Fruit fly (Drosophila melanogaster) ovary, adult (tissue): Measurements from ENCODE around the gene CG33772.
"Not testable (repeated sequence)": the region's sequence is repeated elsewhere in the genome, so short reads cannot be mapped to it uniquely, and the experiment has no call there.

ENCODE experiments used
- CG17801 ChIP-seq: fragments of 200-800 bp; optimal IDR thresholded peaks from 2 replicates; lab custom pipeline; 2019; ENCODE audit warnings: missing biosample characterization, mild to moderate bottlenecking, missing genetic modification characterization, moderate library complexity; ENCODE audit not compliant: partially characterized antibody

Gene CG33772

DNA sequence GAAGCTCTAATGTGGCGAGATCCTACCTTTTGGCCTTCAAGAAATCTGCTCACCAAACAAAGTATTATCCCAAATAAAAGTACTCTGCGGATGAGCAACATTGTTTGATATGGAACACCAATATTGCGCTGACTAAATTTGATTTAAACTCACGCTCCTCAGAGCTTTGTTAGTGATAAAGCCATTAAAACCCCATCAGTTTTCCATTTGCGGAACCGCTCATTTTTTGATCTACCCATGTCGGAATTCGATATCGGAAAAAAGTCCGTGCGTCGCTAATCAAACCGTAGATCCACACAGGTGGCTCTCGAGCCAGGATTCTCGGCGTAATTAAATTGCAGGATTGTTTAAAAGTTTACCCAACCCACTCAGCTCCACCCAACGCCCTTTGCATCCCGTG is at the start of gene CG33772:
CG33772 (minus strand) TSS at position 101 of the 400 bp plus-strand sequence.
- TF ChIP-seq CG17801 (GFP tag; lab: Kevin White, UChicago): no peak

DNA sequence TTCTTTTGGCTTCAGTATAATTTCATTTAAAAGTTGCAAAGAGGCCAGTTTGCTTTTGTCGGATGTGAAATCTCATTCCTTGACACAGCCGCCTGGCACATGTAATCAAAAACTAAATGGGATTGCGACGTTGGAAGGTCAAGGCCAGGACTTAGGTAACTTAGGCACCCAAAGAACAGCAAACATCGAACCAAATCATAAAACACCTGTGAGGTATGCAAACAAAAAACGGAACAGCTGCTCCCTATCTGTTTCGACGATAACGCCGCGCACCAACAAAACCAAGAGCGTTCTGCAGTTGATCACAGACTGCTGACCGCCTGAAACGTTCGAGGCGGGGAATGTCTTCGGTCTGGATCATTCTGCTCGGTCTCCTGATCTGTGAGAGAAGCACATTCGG is 46.8 kb upstream of the CG33772 start, which contains the start of gene CG45116:
CG45116 (plus strand) TSS at position 301 of the 400 bp plus-strand sequence.
- no peak for TF ChIP-seq CG17801 (GFP tag; lab: Kevin White, UChicago)

DNA sequence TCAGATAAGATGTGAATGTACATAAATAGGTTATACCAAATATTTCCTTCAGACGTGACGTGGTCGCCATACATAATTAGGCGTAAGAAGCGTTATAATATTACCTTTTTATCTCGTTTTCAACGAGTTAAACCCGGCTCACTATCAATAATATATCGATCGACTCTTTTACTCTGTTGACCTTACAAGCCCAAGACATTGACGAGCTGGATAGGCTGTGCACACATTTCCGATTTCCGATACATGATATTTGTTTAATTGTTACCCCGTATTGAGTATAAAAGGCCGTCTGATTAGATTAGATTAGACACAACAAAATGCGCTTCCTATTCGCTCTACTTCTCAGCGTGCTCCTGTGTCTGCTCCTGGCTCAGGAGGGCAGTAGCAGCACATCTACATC is 44.6 kb upstream of the CG33772 start, which contains the start of gene CG32453:
CG32453 (plus strand) TSS at position 301 of the 400 bp plus-strand sequence.
- TF ChIP-seq CG17801 (GFP tag; lab: Kevin White, UChicago): not testable (repeated sequence)

DNA sequence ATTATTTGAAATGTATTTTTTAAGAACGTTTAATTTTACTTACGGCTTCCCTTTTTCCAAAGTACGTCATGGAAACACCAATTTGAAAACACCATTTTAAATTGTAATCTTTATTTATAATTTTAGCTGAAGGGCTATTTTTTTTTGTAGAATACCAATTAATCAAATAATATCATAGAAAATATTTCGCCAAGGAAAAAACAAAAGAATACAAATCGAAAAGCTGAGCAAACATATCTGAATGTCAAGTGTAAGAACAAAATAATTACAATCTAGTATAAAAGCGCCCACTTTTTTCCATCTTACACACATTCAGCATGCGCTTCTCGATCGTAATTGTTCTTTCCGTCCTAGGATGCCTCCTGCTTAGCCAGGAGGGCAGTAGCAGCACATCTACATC is 43.3 kb upstream of the CG33772 start, which contains the start of gene CG14452:
CG14452 (plus strand) TSS at position 301 of the 400 bp plus-strand sequence.
- TF ChIP-seq CG17801 (GFP tag; lab: Kevin White, UChicago): no peak

DNA sequence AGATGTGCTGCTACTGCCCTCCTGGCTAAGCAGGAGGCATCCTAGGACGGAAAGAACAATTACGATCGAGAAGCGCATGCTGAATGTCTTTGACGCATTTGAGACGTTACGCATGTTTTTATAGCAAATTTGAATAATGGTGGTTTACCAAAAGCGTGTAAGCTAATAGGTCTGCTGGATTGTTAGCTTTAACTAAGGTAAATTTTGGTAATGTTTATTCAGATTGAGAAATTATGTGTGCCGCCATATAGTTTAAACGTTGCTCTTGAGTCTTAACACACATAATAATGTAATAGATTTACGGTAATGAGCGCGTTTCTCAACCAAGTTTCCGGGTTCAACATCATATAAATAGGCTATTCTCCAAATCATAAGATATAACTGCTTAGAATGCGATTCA is 41.4 kb upstream of the CG33772 start, which contains the start of the genes CG12546 and CG14453:
CG12546 (minus strand) TSS at position 101 of the 400 bp plus-strand sequence.
CG14453 (plus strand) TSS at position 372 of the 400 bp plus-strand sequence.
- TF ChIP-seq CG17801 (GFP tag; lab: Kevin White, UChicago): no peak

DNA sequence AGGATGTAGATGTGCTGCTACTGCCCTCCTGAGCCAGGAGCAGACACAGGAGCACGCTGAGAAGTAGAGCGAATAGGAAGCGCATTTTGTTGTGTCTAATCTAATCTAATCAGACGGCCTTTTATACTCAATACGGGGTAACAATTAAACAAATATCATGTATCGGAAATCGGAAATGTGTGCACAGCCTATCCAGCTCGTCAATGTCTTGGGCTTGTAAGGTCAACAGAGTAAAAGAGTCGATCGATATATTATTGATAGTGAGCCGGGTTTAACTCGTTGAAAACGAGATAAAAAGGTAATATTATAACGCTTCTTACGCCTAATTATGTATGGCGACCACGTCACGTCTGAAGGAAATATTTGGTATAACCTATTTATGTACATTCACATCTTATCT is 40.1 kb upstream of the CG33772 start, which contains the start of gene CG14454:
CG14454 (minus strand) TSS at position 101 of the 400 bp plus-strand sequence.
- not testable (repeated sequence) for TF ChIP-seq CG17801 (GFP tag; lab: Kevin White, UChicago)

DNA sequence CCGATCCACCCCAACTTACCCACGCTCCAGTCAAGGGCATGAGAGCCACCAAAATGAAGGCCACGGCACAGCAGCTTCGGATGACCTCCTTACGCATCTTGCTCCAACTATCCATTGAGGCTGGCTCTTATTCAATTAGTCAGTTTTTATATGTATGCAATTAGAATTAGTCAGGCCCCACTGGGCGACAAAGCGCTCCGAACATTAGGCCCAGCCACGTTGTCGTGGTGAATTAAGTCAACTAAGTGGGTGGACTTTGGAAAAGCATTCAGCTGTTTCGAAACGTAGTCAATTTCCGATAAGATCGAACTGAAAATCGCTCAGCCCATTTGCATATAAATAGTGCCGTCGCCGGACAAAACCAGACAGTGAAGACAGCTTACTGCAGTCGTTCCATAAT is 34.7 kb upstream of the CG33772 start, which contains the start of the genes CG14455 and CG14456:
CG14455 (minus strand) TSS at position 101 of the 400 bp plus-strand sequence.
CG14456 (plus strand) TSS at position 236 of the 400 bp plus-strand sequence.
- no peak for TF ChIP-seq CG17801 (GFP tag; lab: Kevin White, UChicago)

DNA sequence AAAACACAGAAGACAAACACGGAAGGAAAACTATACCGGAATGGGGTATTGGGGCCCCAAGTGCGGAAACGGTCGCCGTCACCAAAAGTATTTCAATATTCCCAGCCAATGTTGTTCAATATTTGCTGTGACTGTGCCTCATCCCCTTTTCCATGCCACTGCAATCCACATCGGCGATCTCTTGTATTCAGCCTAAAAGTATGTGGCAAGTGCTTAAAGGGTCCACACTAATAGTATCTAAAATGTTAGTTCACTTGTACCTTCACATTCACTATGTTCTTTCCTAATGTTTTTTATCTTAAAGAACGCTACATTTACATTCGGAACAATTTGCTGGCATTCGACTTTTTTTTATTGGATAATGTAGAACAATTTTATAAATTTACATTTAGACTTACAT is 28.6 kb upstream of the CG33772 start:
- no peak for TF ChIP-seq CG17801 (GFP tag; lab: Kevin White, UChicago)

DNA sequence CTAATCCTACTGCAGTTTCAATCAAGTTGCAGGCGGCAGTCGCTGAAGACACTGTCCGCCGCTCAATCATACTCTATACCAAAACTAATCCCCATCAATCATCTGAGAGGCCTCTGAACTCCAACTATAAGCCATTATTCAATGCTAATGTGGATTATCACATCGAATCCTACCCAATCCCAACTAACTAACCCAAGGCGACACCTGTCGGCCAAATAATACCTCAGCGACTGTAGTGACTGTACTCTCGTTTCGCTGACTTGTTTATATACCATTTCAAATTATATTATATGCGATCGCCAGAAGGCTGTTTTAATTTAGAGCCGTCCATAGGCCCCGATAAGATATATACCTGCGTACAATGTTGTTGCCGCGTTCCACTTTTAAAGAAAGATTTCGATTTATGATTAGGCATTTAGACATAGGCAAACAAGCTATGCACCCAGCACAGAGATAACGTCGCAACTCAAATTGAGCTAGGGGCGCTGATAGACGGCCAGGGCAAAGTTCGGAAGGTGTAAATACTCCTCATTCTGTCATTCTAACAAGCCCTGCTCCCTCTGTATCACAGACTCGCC is 19.5 kb upstream of the CG33772 start:
- TF ChIP-seq CG17801 (GFP tag; lab: Kevin White, UChicago): no peak

DNA sequence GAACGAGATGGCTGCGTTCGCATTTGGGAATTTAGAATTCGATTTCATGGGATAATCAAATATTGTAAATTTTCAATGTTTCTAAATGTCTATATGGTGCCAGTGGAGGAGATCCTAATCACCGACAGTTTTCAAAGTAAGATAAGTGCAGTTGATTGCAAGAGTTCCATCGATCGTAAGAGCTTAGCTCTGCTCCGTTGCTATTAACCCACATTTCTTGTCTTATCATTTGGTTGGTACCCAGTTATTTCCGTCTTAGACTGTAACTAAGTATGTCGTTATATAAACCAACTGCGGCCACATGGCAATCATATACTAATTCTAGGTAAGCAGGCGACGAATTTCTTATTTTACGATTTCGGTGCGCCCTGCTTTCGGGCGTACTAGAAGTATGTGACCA is 17.8 kb upstream of the CG33772 start:
- no peak for TF ChIP-seq CG17801 (GFP tag; lab: Kevin White, UChicago)

DNA sequence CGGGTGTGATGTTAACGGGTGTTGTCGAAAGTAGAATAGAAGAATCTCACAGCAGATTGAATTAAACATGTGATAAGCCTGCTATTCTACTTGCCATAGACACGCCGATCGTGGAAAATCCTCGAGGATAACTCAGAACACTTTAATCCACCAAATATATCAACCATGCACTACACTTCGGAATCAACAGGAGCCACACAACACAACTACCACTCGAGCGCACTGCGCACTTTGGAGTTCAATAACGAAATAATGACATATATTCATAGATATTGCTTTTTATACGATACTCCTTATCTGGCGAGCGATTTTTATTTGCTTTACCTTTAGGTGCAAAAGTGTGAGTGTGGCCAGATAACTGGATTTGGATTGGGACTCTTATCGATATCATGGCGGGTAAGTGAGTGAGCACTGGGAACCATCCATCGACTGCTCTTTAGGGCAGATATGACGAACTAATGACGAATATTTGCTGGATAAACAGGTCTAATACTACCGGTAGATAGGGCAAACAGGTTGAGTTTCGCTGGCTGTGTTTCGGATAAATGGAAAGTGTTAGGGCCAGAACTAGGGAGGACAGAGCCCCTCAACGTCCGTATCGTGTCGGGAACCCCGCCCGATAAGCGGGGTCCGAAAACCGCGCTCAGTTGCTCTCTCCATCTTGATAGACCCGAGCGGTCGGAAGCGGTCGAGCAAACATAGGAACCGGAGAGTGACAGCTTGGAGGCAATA is 17.1 kb upstream of the CG33772 start, which contains the start of gene Jhbp6:
Jhbp6 (plus strand) TSS at position 682 of the 732 bp plus-strand sequence.
- no peak for TF ChIP-seq CG17801 (GFP tag; lab: Kevin White, UChicago)

DNA sequence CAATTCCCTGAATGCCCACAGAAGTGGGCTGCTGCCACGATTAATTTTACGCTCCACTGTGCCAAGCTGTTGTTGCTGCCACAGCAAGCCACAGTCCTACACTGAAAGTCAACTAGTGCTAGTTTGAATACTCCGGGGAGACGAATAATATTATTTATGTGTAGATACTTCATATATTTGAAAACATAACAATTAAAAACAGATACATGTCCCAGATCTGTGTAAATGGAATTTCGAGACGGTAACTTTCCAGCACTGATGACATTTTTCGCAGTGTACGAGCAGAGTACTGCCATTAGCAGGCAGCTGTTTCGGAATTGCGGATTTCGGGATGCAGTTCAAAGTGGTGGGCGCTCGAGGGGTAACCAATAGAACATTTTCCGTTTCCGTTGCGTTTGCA is 12.8 kb upstream of the CG33772 start:
- TF ChIP-seq CG17801 (GFP tag; lab: Kevin White, UChicago): no peak

DNA sequence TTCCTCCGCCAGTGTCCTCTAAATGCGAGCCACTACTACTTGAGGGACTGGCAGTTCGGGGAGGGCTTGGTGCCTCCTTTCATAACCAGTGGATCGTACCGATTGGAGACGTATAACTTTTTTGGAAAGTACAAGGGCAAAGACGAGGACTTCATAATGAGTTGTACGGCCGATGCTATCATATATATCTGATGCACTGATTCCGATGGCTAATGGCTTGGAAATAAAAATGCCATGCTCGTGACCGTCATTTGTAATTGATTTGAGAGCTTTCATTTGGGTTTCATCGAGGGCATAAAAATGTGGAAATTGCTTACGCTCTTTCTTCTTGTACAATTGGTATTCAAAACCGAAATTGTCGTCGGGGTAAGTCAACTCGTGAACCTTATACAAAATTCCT is 3.2 kb downstream of the CG33772 start, which contains the start of gene CG33771:
CG33771 (plus strand) TSS at position 301 of the 400 bp plus-strand sequence.
- TF ChIP-seq CG17801 (GFP tag; lab: Kevin White, UChicago): no peak

DNA sequence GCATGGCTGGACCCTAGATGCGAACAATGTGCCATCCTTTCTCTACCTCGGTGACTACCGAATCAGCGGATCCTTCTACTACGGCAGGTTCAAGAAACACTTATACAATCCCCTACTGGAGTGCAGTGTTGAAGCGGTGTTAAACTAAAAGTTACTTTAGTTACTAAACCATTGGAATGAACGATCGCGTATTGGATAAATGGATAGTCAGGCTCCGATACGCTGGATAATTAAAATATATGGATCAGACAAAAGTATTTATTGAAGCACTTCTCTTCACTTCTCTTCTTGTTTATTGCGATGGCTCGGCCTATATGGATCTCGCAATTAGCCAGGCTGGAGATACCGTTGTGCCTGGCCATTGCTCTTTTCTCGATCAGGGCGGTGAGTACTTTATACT is 4.0 kb downstream of the CG33772 start, which contains the start of gene CG33770:
CG33770 (plus strand) TSS at position 301 of the 400 bp plus-strand sequence.
- no peak for TF ChIP-seq CG17801 (GFP tag; lab: Kevin White, UChicago)

DNA sequence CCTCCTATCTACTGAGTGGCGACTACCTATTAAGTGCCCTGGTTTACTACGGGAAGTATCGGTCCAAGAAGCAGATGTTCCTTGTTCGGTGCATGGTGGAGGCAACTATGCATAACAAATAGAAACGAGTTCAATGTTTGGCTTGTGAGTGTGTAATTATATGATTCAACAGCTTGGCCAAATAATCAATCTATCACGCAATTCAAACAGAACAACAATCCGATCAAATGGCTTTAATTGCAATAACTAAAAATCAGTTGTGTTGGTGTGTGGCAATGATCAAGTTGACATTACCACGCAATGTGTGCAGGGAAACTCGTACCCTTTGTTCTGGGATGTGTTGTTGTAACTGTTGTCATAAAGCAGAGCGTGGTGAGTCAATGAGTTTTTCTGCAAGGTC is 4.7 kb downstream of the CG33772 start, which contains the start of gene CG33769:
CG33769 (plus strand) TSS at position 301 of the 400 bp plus-strand sequence.
- no peak for TF ChIP-seq CG17801 (GFP tag; lab: Kevin White, UChicago)
